Worm (Caenorhabditis elegans): ENCODE measurements around the gene glr-8.

ce11 chrX:6533038-6533437 is 27.3 kb downstream of the glr-8 start:
- TF ChIP-seq pha-4 (tag; optimal IDR thresholded peaks at IDR 0.05), result no peak
- no peak for TF ChIP-seq ama-1 (optimal IDR thresholded peaks at IDR 0.05)
- no peak for TF ChIP-seq nhr-237 (tag; optimal IDR thresholded peaks at IDR 0.05)
- no peak for TF ChIP-seq daf-12 (tag; optimal IDR thresholded peaks at IDR 0.05)

All from whole organism, L3 larva.